Fruit fly (Drosophila melanogaster): ENCODE measurements around the gene Poxm.

Poxm gene

DNA sequence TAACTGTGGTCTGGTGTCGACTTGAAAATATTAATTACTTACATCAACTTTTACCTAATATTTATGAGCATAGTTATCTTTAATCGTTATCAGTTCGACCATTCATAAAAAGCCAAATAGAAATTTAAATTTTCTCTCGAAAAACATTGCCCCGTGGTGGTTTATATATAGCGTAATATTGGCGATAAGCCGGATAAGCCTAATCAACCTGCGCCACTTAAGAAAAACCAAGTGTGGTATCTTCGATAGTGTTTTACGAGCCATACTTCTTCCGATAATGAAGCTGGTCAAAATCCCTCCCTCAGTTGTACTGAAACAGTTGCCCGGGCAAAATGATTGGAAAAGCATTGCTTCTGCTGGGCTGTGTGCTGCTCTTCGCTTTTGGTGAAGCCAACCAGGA lies 41.6 kb downstream of the Poxm start, which contains the start of gene CG31463:
Gene CG31463 (plus strand): TSS at position 302 of the 400 bp plus-strand sequence.
- TF ChIP-seq rn (GFP tag; IDR thresholded peaks at IDR 0.05) (no peak), CG8159 (tag; optimal IDR thresholded peaks at IDR 0.05) (no peak), CG9948 (tag; optimal IDR thresholded peaks at IDR 0.05) (no peak), Snoo (tag; optimal IDR thresholded peaks at IDR 0.05) (no peak), Pif1A (GFP tag; optimal IDR thresholded peaks at IDR 0.05) (no peak), CG15710 (tag; optimal IDR thresholded peaks at IDR 0.05) (no peak), CG4496 (GFP tag; IDR thresholded peaks at IDR 0.05) (no peak), CG14655 (GFP tag; optimal IDR thresholded peaks at IDR 0.05) (no peak), CG12605 (GFP tag; IDR thresholded peaks at IDR 0.05) (no peak), fd96Ca (GFP tag; IDR thresholded peaks at IDR 0.05) (no peak), D1 (tag; optimal IDR thresholded peaks at IDR 0.05) (no peak)

DNA sequence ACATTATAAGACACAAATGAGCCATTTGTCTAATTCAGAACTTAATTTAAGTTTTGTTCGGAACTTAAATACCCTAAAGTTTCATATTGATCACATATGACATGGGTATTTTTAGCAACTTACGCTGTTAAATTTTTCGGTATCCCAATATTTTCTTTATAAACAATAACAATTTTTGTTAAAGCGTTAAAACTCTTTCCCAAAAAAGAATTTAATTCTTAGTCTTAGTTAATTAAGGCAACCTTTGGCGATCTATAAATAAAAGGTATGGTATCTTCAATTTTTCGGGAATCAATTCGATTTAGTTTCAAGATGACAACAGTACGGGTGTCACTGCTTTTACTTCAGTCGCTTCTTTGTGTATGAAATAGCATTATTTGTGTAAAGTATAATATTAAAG lies 42.7 kb downstream of the Poxm start, which contains the start of gene CG31464:
Gene CG31464 (plus strand): TSS at position 301 of the 400 bp plus-strand sequence.
- TF ChIP-seq CG8159 (tag; optimal IDR thresholded peaks at IDR 0.05) (no peak), Pif1A (GFP tag; optimal IDR thresholded peaks at IDR 0.05) (no peak)

- TF ChIP-seq D1 (tag; optimal IDR thresholded peaks at IDR 0.05), result no peak
- no peak for TF ChIP-seq CG8159 (tag; optimal IDR thresholded peaks at IDR 0.05)
- no peak for TF ChIP-seq CG15710 (tag; optimal IDR thresholded peaks at IDR 0.05)
These were observed 43.1 kb downstream of the Poxm start, which contains the start of gene CG11672 for dm6 chr3R:8290478-8290877. CG11672 (minus strand) TSS chr3R:8290578.

DNA sequence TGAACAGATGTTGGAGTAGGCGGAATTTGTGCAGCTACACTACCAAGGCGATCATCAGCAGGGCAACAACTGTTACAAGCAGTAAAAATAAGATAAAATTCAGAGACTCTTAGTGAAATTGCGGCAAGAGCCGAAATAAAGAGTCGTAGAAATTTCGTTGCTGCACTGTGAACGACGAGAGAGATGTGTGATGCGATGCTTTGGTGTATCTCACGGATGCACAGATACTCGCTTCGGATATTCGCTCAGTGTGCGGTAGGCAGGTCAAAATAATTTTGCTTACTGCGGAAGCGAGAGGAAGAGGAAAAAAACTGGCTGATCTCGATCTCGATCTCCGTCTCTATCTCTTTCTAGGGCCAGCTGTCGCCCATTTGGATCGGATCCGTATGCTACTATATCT lies 44.8 kb downstream of the Poxm start:
- TF ChIP-seq CG9948 (tag; optimal IDR thresholded peaks at IDR 0.05) (no peak), CG4496 (GFP tag; IDR thresholded peaks at IDR 0.05) (no peak), CG8301 (tag; optimal IDR thresholded peaks at IDR 0.05) (no peak), rn (GFP tag; IDR thresholded peaks at IDR 0.05) (no peak), Pif1B (GFP tag; optimal IDR thresholded peaks at IDR 0.05) (no peak), gl (tag; optimal IDR thresholded peaks at IDR 0.05) (no peak), fd96Ca (GFP tag; IDR thresholded peaks at IDR 0.05) (no peak), CG32121 (GFP tag; IDR thresholded peaks at IDR 0.05) (no peak), CG14655 (GFP tag; optimal IDR thresholded peaks at IDR 0.05) (no peak), CG15710 (tag; optimal IDR thresholded peaks at IDR 0.05) (no peak), CG13204 (GFP tag; optimal IDR thresholded peaks at IDR 0.05) (no peak), D1 (tag; optimal IDR thresholded peaks at IDR 0.05) (no peak), CG12605 (GFP tag; IDR thresholded peaks at IDR 0.05) (no peak)

DNA sequence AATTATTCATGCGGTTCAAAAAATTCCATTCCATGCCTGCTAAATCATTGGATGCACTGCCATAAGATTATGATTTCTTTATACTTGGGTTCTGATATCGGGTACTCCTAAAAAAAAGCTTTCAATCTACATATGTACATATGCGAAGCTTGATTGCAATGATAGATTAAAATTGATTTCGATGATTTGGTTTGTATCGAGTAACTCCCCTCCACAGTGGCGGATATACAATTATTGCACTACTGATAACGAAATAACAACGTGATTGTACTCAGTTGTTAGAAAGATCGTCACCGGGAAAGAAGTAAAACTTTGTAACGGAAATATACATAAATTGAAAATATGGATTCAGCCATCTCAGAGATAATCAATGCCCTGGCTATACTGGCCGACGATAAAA lies 45.9 kb downstream of the Poxm start, which contains the start of gene Nazo:
Gene Nazo (plus strand): TSS at position 180 of the 400 bp plus-strand sequence.
- no peak for TF ChIP-seq rn (GFP tag; IDR thresholded peaks at IDR 0.05)

DNA sequence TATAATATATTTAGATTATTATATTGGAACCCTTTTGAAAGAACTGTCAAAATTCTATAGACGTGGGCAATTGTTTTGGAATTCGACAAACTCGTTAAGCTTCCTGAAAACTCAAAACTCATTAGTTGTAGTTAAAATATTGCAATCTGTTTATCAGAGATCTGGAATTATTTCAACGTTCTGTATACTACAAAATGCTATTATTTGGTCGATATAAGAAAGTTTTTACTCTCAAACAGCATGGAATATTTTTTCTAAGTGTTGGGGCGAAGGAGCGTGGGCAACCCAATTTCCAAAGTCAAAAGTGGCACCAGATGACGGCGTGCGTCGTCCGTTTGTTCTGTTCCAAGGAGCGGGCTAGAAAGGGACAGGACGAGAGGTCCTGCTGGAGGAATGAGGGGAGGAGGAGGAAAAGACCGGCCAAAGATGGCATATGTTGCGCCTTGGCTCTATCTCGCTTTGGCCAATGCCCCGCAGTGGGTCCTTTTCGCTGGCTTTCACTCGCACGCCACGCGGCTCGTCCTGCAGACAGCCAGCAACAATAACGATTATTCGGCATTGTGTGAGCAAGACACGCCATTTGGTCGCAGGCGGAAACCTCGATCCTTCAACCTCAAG lies 47.8 kb downstream of the Poxm start:
- no peak for TF ChIP-seq EcR (GFP tag; optimal IDR thresholded peaks at IDR 0.05)
- no peak for TF ChIP-seq Pif1B (GFP tag; optimal IDR thresholded peaks at IDR 0.05)
- TF ChIP-seq CG15710 (tag; optimal IDR thresholded peaks at IDR 0.05), result no peak
- TF ChIP-seq CG8159 (tag; optimal IDR thresholded peaks at IDR 0.05), result no peak
- no peak for TF ChIP-seq CG12605 (GFP tag; IDR thresholded peaks at IDR 0.05)
- TF ChIP-seq Ets98B (GFP tag; IDR thresholded peaks at IDR 0.05), result no peak
- TF ChIP-seq rn (GFP tag; IDR thresholded peaks at IDR 0.05), result no peak
- no peak for TF ChIP-seq Snoo (tag; optimal IDR thresholded peaks at IDR 0.05)
- TF ChIP-seq CG9948 (tag; optimal IDR thresholded peaks at IDR 0.05), result no peak
- TF ChIP-seq CG10348 (GFP tag; IDR thresholded peaks at IDR 0.05), result no peak
- no peak for TF ChIP-seq fd96Ca (GFP tag; IDR thresholded peaks at IDR 0.05)
- TF ChIP-seq CG14655 (GFP tag; optimal IDR thresholded peaks at IDR 0.05), result no peak
- TF ChIP-seq CG34367 (tag; optimal IDR thresholded peaks at IDR 0.05), result no peak
- TF ChIP-seq CG13204 (GFP tag; optimal IDR thresholded peaks at IDR 0.05), result no peak
- TF ChIP-seq CG8301 (tag; optimal IDR thresholded peaks at IDR 0.05), result no peak
- no peak for TF ChIP-seq Pif1A (GFP tag; optimal IDR thresholded peaks at IDR 0.05)
- no peak for TF ChIP-seq gl (tag; optimal IDR thresholded peaks at IDR 0.05)
- TF ChIP-seq CG4496 (GFP tag; IDR thresholded peaks at IDR 0.05), result no peak
- no peak for TF ChIP-seq CG32121 (GFP tag; IDR thresholded peaks at IDR 0.05)

- TF ChIP-seq fd96Ca (GFP tag; IDR thresholded peaks at IDR 0.05), result no peak
- TF ChIP-seq CG9948 (tag; optimal IDR thresholded peaks at IDR 0.05), result no peak
- no peak for TF ChIP-seq CG17806 (tag; optimal IDR thresholded peaks at IDR 0.05)
- no peak for TF ChIP-seq CG32121 (GFP tag; IDR thresholded peaks at IDR 0.05)
These were observed 49.4 kb downstream of the Poxm start for dm6 chr3R:8284234-8284633.

- TF ChIP-seq CG4496 (GFP tag; IDR thresholded peaks at IDR 0.05) (no peak), CG32121 (GFP tag; IDR thresholded peaks at IDR 0.05) (no peak), gl (tag; optimal IDR thresholded peaks at IDR 0.05) (no peak), rn (GFP tag; IDR thresholded peaks at IDR 0.05) (no peak), D1 (tag; optimal IDR thresholded peaks at IDR 0.05) (no peak), Snoo (tag; optimal IDR thresholded peaks at IDR 0.05) (peak; percentile 13)
These were observed 50.9 kb downstream of the Poxm start for dm6 chr3R:8282727-8283126.
